Fruit fly (Drosophila melanogaster): ENCODE results near the gene RagA-B.

RagA-B gene

dm6 chr3R:9013765-9014380, 29.8 kb upstream of the RagA-B start (continued):
- TF ChIP-seq Nf-YB (GFP tag; optimal IDR thresholded peaks at IDR 0.05) (peak; percentile 28), unc-4 (GFP tag; IDR thresholded peaks at IDR 0.05; ENCODE audit: partially characterized antibody) (no peak; the same call in 1 of the 2 replicates), CG16815 (GFP tag; optimal IDR thresholded peaks at IDR 0.05) (no peak), Dbx (GFP tag; IDR thresholded peaks at IDR 0.05) (peak; percentile 41; the same call in 1 of the 3 replicates), CG4820 (GFP tag; optimal IDR thresholded peaks at IDR 0.05) (peak; percentile 3), CG2712 (tag; optimal IDR thresholded peaks at IDR 0.05) (peak; percentile 49), Sry-δ (GFP tag; optimal IDR thresholded peaks at IDR 0.05) (peak; percentile 26), nerfin-1 (tag; optimal IDR thresholded peaks at IDR 0.05) (peak; percentile 25), caup (GFP tag; optimal IDR thresholded peaks at IDR 0.05; ENCODE audit: severe bottlenecking) (peak; percentile 31), abd-A (tag; optimal IDR thresholded peaks at IDR 0.05) (no peak), ems (GFP tag; optimal IDR thresholded peaks at IDR 0.05) (peak; percentile 46), CG9727 (GFP tag; optimal IDR thresholded peaks at IDR 0.05) (peak; percentile 26), sens (GFP tag) (peak; percentile 93), CG6254 (GFP tag; optimal IDR thresholded peaks at IDR 0.05) (no peak), dan (GFP tag; IDR thresholded peaks at IDR 0.05) (no peak), NC2α (GFP tag; optimal IDR thresholded peaks at IDR 0.05) (no peak), slou (GFP tag; optimal IDR thresholded peaks at IDR 0.05) (no peak), CG12659 (GFP tag; optimal IDR thresholded peaks at IDR 0.05) (peak; percentile 61), Lhr (GFP tag; optimal IDR thresholded peaks at IDR 0.05) (no peak), Hey (tag; optimal IDR thresholded peaks at IDR 0.05) (no peak), CG10979 (tag; optimal IDR thresholded peaks at IDR 0.05) (peak; percentile 19), ap (GFP tag; IDR thresholded peaks at IDR 0.05) (no peak), tap (tag; optimal IDR thresholded peaks at IDR 0.05) (no peak), vfl (GFP tag; optimal IDR thresholded peaks at IDR 0.05) (peak; percentile 36), CG2116 (GFP tag; optimal IDR thresholded peaks at IDR 0.05) (peak; percentile 38), tio (GFP tag; optimal IDR thresholded peaks at IDR 0.05) (no peak), Myb (GFP tag; optimal IDR thresholded peaks at IDR 0.05) (peak; percentile 55), CG16813 (GFP tag; IDR thresholded peaks at IDR 0.05; ENCODE audit: partially characterized antibody) (no peak), CG8388 (GFP tag; optimal IDR thresholded peaks at IDR 0.05) (no peak), CG17186 (GFP tag; optimal IDR thresholded peaks at IDR 0.05) (peak; percentile 35), Mrtf (GFP tag; IDR thresholded peaks at IDR 0.05) (0 out of 3 replicates have a peak, but pooled peaks have one; percentile 20), otp (GFP tag; IDR thresholded peaks at IDR 0.05) (no peak), Hand (GFP tag; optimal IDR thresholded peaks at IDR 0.05) (no peak), CG6813 (GFP tag; optimal IDR thresholded peaks at IDR 0.05) (no peak), cg (GFP tag; optimal IDR thresholded peaks at IDR 0.05) (no peak), CG18476 (GFP tag; optimal IDR thresholded peaks at IDR 0.05) (peak; percentile 17), CG7839 (tag; optimal IDR thresholded peaks at IDR 0.05) (no peak), ranshi (GFP tag; IDR thresholded peaks at IDR 0.05) (peak; percentile 29; the same call in 1 of the 2 replicates), CG14860 (GFP tag; IDR thresholded peaks at IDR 0.05; ENCODE audit: partially characterized antibody) (no peak), CG13894 (tag; optimal IDR thresholded peaks at IDR 0.05) (no peak), CG34224 (GFP tag; IDR thresholded peaks at IDR 0.05; ENCODE audit: partially characterized antibody) (no peak), fd96Cb (tag; optimal IDR thresholded peaks at IDR 0.05) (no peak), onecut (GFP tag; IDR thresholded peaks at IDR 0.05) (peak; percentile 39; the same call in 1 of the 2 replicates), dpn (GFP tag; optimal IDR thresholded peaks at IDR 0.05) (peak; percentile 57 to 62), CG14441 (GFP tag; IDR thresholded peaks at IDR 0.05) (no peak), ac (GFP tag; optimal IDR thresholded peaks at IDR 0.05) (no peak), CG8290 (GFP tag; optimal IDR thresholded peaks at IDR 0.05) (peak; percentile 44), CG8290 (tag; optimal IDR thresholded peaks at IDR 0.05) (peak in 1 of 2 experiments; percentile 11), row (GFP tag; IDR thresholded peaks at IDR 0.05) (peak; percentile 56)
